Fruit fly (Drosophila melanogaster) whole organism, embryonic: Measurements from ENCODE around the gene CG16727.
A peak's percentile ranks its signal among the peaks of the same experiment; 100 is the strongest.

ENCODE experiments used
- Aef1 ChIP-seq: fragments of 200-800 bp; sonication (Bioruptor generic); IDR thresholded peaks from 3 replicates; pipeline ENCODE4 v1.3.6; 2022; ENCODE audit warnings: missing biosample characterization, missing genetic modification characterization
- Awh ChIP-seq: fragments of 200-800 bp; sonication (Bioruptor generic); IDR thresholded peaks from 2 replicates; pipeline ENCODE4, ENCODE4 v1.3.6; 2022; ENCODE audit warnings: missing biosample characterization, missing genetic modification characterization
- CG10654 ChIP-seq: fragments of 200-800 bp; sonication (Bioruptor generic); optimal IDR thresholded peaks from 2 replicates; lab custom pipeline; 2016; ENCODE audit warnings: missing biosample characterization, missing genetic modification characterization
- CG12219 ChIP-seq: fragments of 200-800 bp; sonication (Bioruptor generic); optimal IDR thresholded peaks from 3 replicates; lab custom pipeline; 2018; ENCODE audit warnings: missing biosample characterization, mild to moderate bottlenecking, missing genetic modification characterization
- CG12236 ChIP-seq: fragments of 200-800 bp; sonication (Bioruptor generic); optimal IDR thresholded peaks from 2 replicates; lab custom pipeline; 2016; ENCODE audit warnings: missing biosample characterization, missing genetic modification characterization
- CG15514 ChIP-seq: fragments of 200-800 bp; sonication (Bioruptor generic); optimal IDR thresholded peaks from 3 replicates; lab custom pipeline; 2017; ENCODE audit warnings: missing biosample characterization, missing genetic modification characterization, mild to moderate bottlenecking, moderate library complexity, missing genetic modification reagents
- CG16813 ChIP-seq: fragments of 200-800 bp; sonication (Bioruptor generic); IDR thresholded peaks from 3 replicates; pipeline ENCODE4 v1.3.6; 2022; ENCODE audit warnings: missing biosample characterization, missing genetic modification characterization; ENCODE audit not compliant: partially characterized antibody
- CG17612 ChIP-seq: fragments of 200-800 bp; sonication (Bioruptor generic); IDR thresholded peaks from 2 replicates; pipeline ENCODE4 v1.3.6; 2022; ENCODE audit warnings: missing biosample characterization, missing genetic modification characterization
- CG2120 ChIP-seq: fragments of 200-800 bp; sonication (Bioruptor generic); optimal IDR thresholded peaks from 3 replicates; lab custom pipeline; 2016; ENCODE audit warnings: missing biosample characterization, missing genetic modification characterization
- CG2199 ChIP-seq: fragments of 200-800 bp; sonication (Bioruptor generic); IDR thresholded peaks from 3 replicates; pipeline ENCODE4 v1.3.6; 2022; ENCODE audit warnings: missing biosample characterization, missing genetic modification characterization
- CG2889 ChIP-seq: fragments of 200-800 bp; sonication (Bioruptor generic); IDR thresholded peaks from 3 replicates; pipeline ENCODE4 v1.3.6; 2022; ENCODE audit warnings: missing biosample characterization, missing genetic modification characterization
- CG30403 ChIP-seq: fragments of 200-800 bp; sonication (Bioruptor generic); optimal IDR thresholded peaks from 3 replicates; lab custom pipeline; 2016; ENCODE audit warnings: missing biosample characterization, missing genetic modification characterization
- CG42726 ChIP-seq: fragments of 200-800 bp; sonication (Bioruptor generic); IDR thresholded peaks from 2 replicates; pipeline ENCODE4 v1.3.6; 2022; ENCODE audit warnings: missing biosample characterization, missing genetic modification characterization; ENCODE audit not compliant: partially characterized antibody
- CG6654 ChIP-seq: fragments of 200-800 bp; sonication (Bioruptor generic); optimal IDR thresholded peaks from 2 replicates; lab custom pipeline; 2017; ENCODE audit warnings: missing biosample characterization, mild to moderate bottlenecking, missing genetic modification characterization
- CG6813 ChIP-seq: fragments of 200-800 bp; sonication (Bioruptor generic); optimal IDR thresholded peaks from 2 replicates; lab custom pipeline; 2017; ENCODE audit warnings: missing biosample characterization, missing genetic modification characterization, mild to moderate bottlenecking, moderate library complexity, missing genetic modification reagents
- CG7928 ChIP-seq: fragments of 200-800 bp; sonication (Bioruptor generic); optimal IDR thresholded peaks from 2 replicates; lab custom pipeline; 2017; ENCODE audit warnings: missing biosample characterization, mild to moderate bottlenecking, missing genetic modification characterization
- CG8478 ChIP-seq: fragments of >200 bp; optimal IDR thresholded peaks from 2 replicates; lab custom pipeline; 2018
- CG8924 ChIP-seq: fragments of 200-800 bp; optimal IDR thresholded peaks from 3 replicates; lab custom pipeline; 2019; ENCODE audit warnings: missing biosample characterization, mild to moderate bottlenecking, missing genetic modification characterization, moderate library complexity
- Ets97D ChIP-seq: fragments of 200-800 bp; sonication (Bioruptor generic); optimal IDR thresholded peaks from 3 replicates; lab custom pipeline; 2016; ENCODE audit warnings: missing biosample characterization, missing genetic modification characterization
- GATAe ChIP-seq: fragments of 200-800 bp; sonication (Bioruptor generic); conservative IDR thresholded peaks from 2 replicates; pipeline ENCODE4 v1.3.6; 2022; ENCODE audit warnings: missing biosample characterization, missing genetic modification characterization
- HLH4C ChIP-seq: fragments of 200-800 bp; sonication (Bioruptor generic); IDR thresholded peaks from 3 replicates; pipeline ENCODE4 v1.3.6; 2022; ENCODE audit warnings: missing biosample characterization, missing genetic modification characterization; ENCODE audit not compliant: partially characterized antibody
- MESR4 ChIP-seq: fragments of 200-800 bp; sonication (Bioruptor generic); optimal IDR thresholded peaks from 2 replicates; lab custom pipeline; 2018; ENCODE audit warnings: missing biosample characterization, mild to moderate bottlenecking, missing genetic modification characterization, moderate library complexity
- Mes4 ChIP-seq: fragments of 200-800 bp; sonication (Bioruptor generic); optimal IDR thresholded peaks from 2 replicates; lab custom pipeline; 2016; ENCODE audit warnings: missing biosample characterization, missing genetic modification characterization
- Oaz ChIP-seq: fragments of 200-800 bp; sonication (Bioruptor generic); IDR thresholded peaks from 2 replicates; pipeline ENCODE4 v1.3.6; 2022; ENCODE audit warnings: missing biosample characterization, missing genetic modification characterization
- Poxn ChIP-seq: fragments of 200-800 bp; sonication (Bioruptor generic); IDR thresholded peaks from 2 replicates; pipeline ENCODE4 v1.3.6; 2022; ENCODE audit warnings: missing biosample characterization, missing genetic modification characterization
- Sox100B ChIP-seq: fragments of 200-800 bp; sonication (Bioruptor generic); optimal IDR thresholded peaks from 3 replicates; lab custom pipeline; 2018; ENCODE audit warnings: missing biosample characterization, mild to moderate bottlenecking, missing genetic modification characterization
- Sox102F ChIP-seq: fragments of 200-800 bp; sonication (Bioruptor generic); optimal IDR thresholded peaks from 2 replicates; lab custom pipeline; 2018; ENCODE audit warnings: missing biosample characterization, mild to moderate bottlenecking, missing genetic modification characterization, moderate library complexity
- bbx ChIP-seq: fragments of 200-800 bp; sonication (Bioruptor generic); IDR thresholded peaks from 2 replicates; pipeline ENCODE4 v1.3.6; 2022; ENCODE audit warnings: missing biosample characterization, missing genetic modification characterization; ENCODE audit not compliant: partially characterized antibody
- cad ChIP-seq: fragments of >200 bp; optimal IDR thresholded peaks from 2 replicates; lab custom pipeline; 2017; ENCODE audit warnings: missing biosample characterization, missing genetic modification characterization
- cato ChIP-seq: fragments of 200-800 bp; sonication (Bioruptor generic); optimal IDR thresholded peaks from 2 replicates; lab custom pipeline; 2016; ENCODE audit warnings: missing biosample characterization, missing genetic modification characterization, borderline replicate concordance
- caup ChIP-seq: fragments of 200-800 bp; sonication (Bioruptor generic); optimal IDR thresholded peaks from 3 replicates; lab custom pipeline; 2017; ENCODE audit warnings: missing biosample characterization, mild to moderate bottlenecking, missing genetic modification characterization, moderate library complexity; ENCODE audit not compliant: severe bottlenecking
- chif ChIP-seq, 2 experiments: fragments of 200-800 bp; sonication (Bioruptor generic); optimal IDR thresholded peaks; 3 replicates each; lab custom pipeline; 2016; ENCODE audit warnings: missing biosample characterization in 2 of 2, missing genetic modification characterization in 2 of 2
- chn ChIP-seq: fragments of 200-800 bp; sonication (Bioruptor generic); optimal IDR thresholded peaks from 2 replicates; lab custom pipeline; 2016; ENCODE audit warnings: missing biosample characterization, missing genetic modification characterization
- ci ChIP-seq: fragments of 200-800 bp; sonication (Bioruptor generic); IDR thresholded peaks from 3 replicates; pipeline ENCODE4 v1.3.6; 2022; ENCODE audit warnings: missing biosample characterization, missing genetic modification characterization
- cwo ChIP-seq: fragments of 200-800 bp; sonication (Bioruptor generic); optimal IDR thresholded peaks from 3 replicates; lab custom pipeline; 2017; ENCODE audit warnings: missing biosample characterization, missing genetic modification characterization, mild to moderate bottlenecking, moderate library complexity, missing genetic modification reagents
- emc ChIP-seq: fragments of 200-800 bp; sonication (Bioruptor generic); optimal IDR thresholded peaks from 2 replicates; lab custom pipeline; 2016; ENCODE audit warnings: missing biosample characterization, missing genetic modification characterization
- fd96Cb ChIP-seq: fragments of 200-800 bp; sonication (Bioruptor generic); optimal IDR thresholded peaks from 2 replicates; lab custom pipeline; 2018; ENCODE audit warnings: missing biosample characterization, mild to moderate bottlenecking, missing genetic modification characterization, moderate library complexity
- fru ChIP-seq: fragments of >200 bp; optimal IDR thresholded peaks from 2 replicates; lab custom pipeline; 2017
- ftz-f1 ChIP-seq: fragments of 200-800 bp; sonication (Bioruptor generic); optimal IDR thresholded peaks from 2 replicates; lab custom pipeline; 2016; ENCODE audit warnings: missing biosample characterization, missing genetic modification characterization
- gcm ChIP-seq: fragments of 200-800 bp; sonication (Bioruptor generic); optimal IDR thresholded peaks from 2 replicates; lab custom pipeline; 2019; ENCODE audit warnings: missing biosample characterization, mild to moderate bottlenecking, missing genetic modification characterization, moderate library complexity
- jigr1 ChIP-seq: fragments of 200-800 bp; sonication (Bioruptor generic); IDR thresholded peaks from 3 replicates; pipeline ENCODE4 v1.3.6; 2022; ENCODE audit warnings: missing biosample characterization, missing genetic modification characterization
- kni ChIP-seq: fragments of 200-800 bp; sonication (Bioruptor generic); optimal IDR thresholded peaks from 3 replicates; lab custom pipeline; 2017; ENCODE audit warnings: mild to moderate bottlenecking, missing biosample characterization, missing genetic modification reagents, missing genetic modification characterization
- peb ChIP-seq: fragments of 200-800 bp; sonication (Bioruptor generic); IDR thresholded peaks from 2 replicates; pipeline ENCODE4 v1.3.6; 2022; ENCODE audit warnings: missing biosample characterization, missing genetic modification characterization
- rib ChIP-seq: fragments of 200-800 bp; sonication (Bioruptor generic); IDR thresholded peaks from 2 replicates; pipeline ENCODE4 v1.3.6; 2022; ENCODE audit warnings: missing biosample characterization, missing genetic modification characterization
- sens ChIP-seq: fragments of 200-800 bp; sonication (Bioruptor generic); peaks from one replicate; lab custom pipeline; 2016; ENCODE audit warnings: missing biosample characterization, missing genetic modification characterization
- sna ChIP-seq: fragments of 200-800 bp; sonication (Bioruptor generic); IDR thresholded peaks from 2 replicates; pipeline ENCODE4 v1.3.6; 2022; ENCODE audit warnings: missing biosample characterization, missing genetic modification characterization; ENCODE audit not compliant: partially characterized antibody
- so ChIP-seq: fragments of 200-800 bp; sonication (Bioruptor generic); IDR thresholded peaks from 3 replicates; pipeline ENCODE4 v1.3.6; 2022; ENCODE audit warnings: missing biosample characterization, missing genetic modification characterization
- sqz ChIP-seq: fragments of 200-800 bp; sonication (Bioruptor generic); optimal IDR thresholded peaks from 3 replicates; lab custom pipeline; 2018; ENCODE audit warnings: missing biosample characterization, mild to moderate bottlenecking, missing genetic modification characterization
- vfl ChIP-seq: fragments of 200-800 bp; sonication (Bioruptor generic); optimal IDR thresholded peaks from 2 replicates; lab custom pipeline; 2016; ENCODE audit warnings: missing biosample characterization, missing genetic modification characterization
- vnd ChIP-seq: fragments of 200-800 bp; sonication (Bioruptor generic); IDR thresholded peaks from 3 replicates; pipeline ENCODE4 v1.3.6; 2022; ENCODE audit warnings: missing biosample characterization, missing genetic modification characterization; ENCODE audit not compliant: partially characterized antibody
- zen2 ChIP-seq: fragments of 200-800 bp; sonication (Bioruptor generic); IDR thresholded peaks from 3 replicates; pipeline ENCODE4 v1.3.6; 2022; ENCODE audit warnings: missing biosample characterization, missing genetic modification characterization; ENCODE audit not compliant: partially characterized antibody

The CG16727 gene

dm6 chr3R:19623606-19624005 is 10.4 kb downstream of the CG16727 start (continued):
- TF ChIP-seq Mes4 (GFP tag; lab: Kevin White, UChicago) = no peak
- TF ChIP-seq gcm (GFP tag; lab: Kevin White, UChicago) = no peak
- no peak for TF ChIP-seq CG6654 (GFP tag; lab: Kevin White, UChicago)
- TF ChIP-seq bbx (GFP tag; lab: Robert Waterston, UW) = no peak
- TF ChIP-seq CG2199 (GFP tag; lab: Robert Waterston, UW) = no peak
- TF ChIP-seq cad (GFP tag; lab: Kevin White, UChicago) = no peak
- peak; percentile 26 for TF ChIP-seq CG6813
- 0 out of 2 replicates have a peak, but pooled peaks have one; percentile 37 for TF ChIP-seq CG17612
- no peak for TF ChIP-seq HLH4C (GFP tag; lab: Robert Waterston, UW)
- no peak for TF ChIP-seq vfl
- peak; percentile 74; the same call in 2 of the 3 replicates for TF ChIP-seq ci (GFP tag; lab: Robert Waterston, UW)
- peak; percentile 58 for TF ChIP-seq CG2120 (GFP tag; lab: Kevin White, UChicago)
- peak; percentile 62 for TF ChIP-seq Aef1 (GFP tag; lab: Robert Waterston, UW)
- TF ChIP-seq GATAe = no peak
- TF ChIP-seq Sox102F (GFP tag; lab: Kevin White, UChicago) = peak; percentile 73
- TF ChIP-seq CG8924 (tag; lab: Kevin White, UChicago) = peak; percentile 19
- TF ChIP-seq CG12219 (GFP tag; lab: Kevin White, UChicago) = peak; percentile 9
- no peak for TF ChIP-seq vnd
- peak; percentile 28 for TF ChIP-seq Sox100B
- peak; percentile 19 for TF ChIP-seq chn
- TF ChIP-seq ftz-f1 (GFP tag; lab: Kevin White, UChicago) = no peak
- peak; percentile 27; the same call in 1 of the 2 replicates for TF ChIP-seq peb (GFP tag; lab: Robert Waterston, UW)
- TF ChIP-seq Awh (GFP tag; lab: Robert Waterston, UW) = 0 out of 2 replicates have a peak, but pooled peaks have one; percentile 36
- TF ChIP-seq CG10654 (GFP tag; lab: Kevin White, UChicago) = peak; percentile 23
- peak; percentile 58 for TF ChIP-seq emc (GFP tag; lab: Kevin White, UChicago)
- TF ChIP-seq CG42726 (GFP tag; lab: Robert Waterston, UW) = no peak
- peak; percentile 43 for TF ChIP-seq caup (GFP tag; lab: Kevin White, UChicago)
- TF ChIP-seq CG7928 = no peak
- peak; percentile 39 for TF ChIP-seq CG15514
- peak; percentile 21 to 48 for TF ChIP-seq chif (GFP tag; optimal IDR thresholded peaks at IDR 0.05; lab: Kevin White, UChicago)
- no peak for TF ChIP-seq sna (GFP tag; lab: Robert Waterston, UW)
- TF ChIP-seq sqz (GFP tag; lab: Kevin White, UChicago) = no peak
- peak; percentile 62 for TF ChIP-seq CG30403 (GFP tag; lab: Kevin White, UChicago)
- peak; percentile 32 for TF ChIP-seq cato (GFP tag; lab: Kevin White, UChicago)
- no peak for TF ChIP-seq zen2
- TF ChIP-seq Oaz = no peak
- TF ChIP-seq CG16813 (GFP tag; lab: Robert Waterston, UW) = no peak
- TF ChIP-seq cwo (GFP tag; lab: Kevin White, UChicago) = peak; percentile 10
- TF ChIP-seq rib = 0 out of 2 replicates have a peak, but pooled peaks have one; percentile 25
- TF ChIP-seq Ets97D (GFP tag; lab: Kevin White, UChicago) = peak; percentile 36
- TF ChIP-seq Poxn (GFP tag; lab: Robert Waterston, UW) = 0 out of 2 replicates have a peak, but pooled peaks have one; percentile 39
- TF ChIP-seq fru (lab: Kevin White, UChicago) = no peak
- peak; percentile 62 for TF ChIP-seq fd96Cb
- TF ChIP-seq CG8478 (lab: Kevin White, UChicago) = no peak
- TF ChIP-seq CG2889 (GFP tag; lab: Robert Waterston, UW) = peak; percentile 35; the same call in 1 of the 3 replicates
- peak; percentile 58; the same call in 1 of the 3 replicates for TF ChIP-seq so
- TF ChIP-seq MESR4 (GFP tag; lab: Kevin White, UChicago) = no peak
- no peak for TF ChIP-seq kni
- TF ChIP-seq jigr1 (GFP tag; lab: Robert Waterston, UW) = no peak
- peak; percentile 19 for TF ChIP-seq CG12236 (GFP tag; lab: Kevin White, UChicago)
- peak; percentile 91 for TF ChIP-seq sens
